Worm (Caenorhabditis elegans) whole organism, L4 larva: Measurements from ENCODE around the gene tdo-2.

Experiments
- F26F4.8 ChIP-seq: fragments of 200-800 bp; sonication (Bioruptor generic); conservative IDR thresholded peaks from 2 replicates; pipeline ENCODE4 v1.3.6; 2022; ENCODE audit warnings: missing genetic modification characterization, missing compliant biosample characterization
- R02D3.7 ChIP-seq: fragments of 150-350 bp; sonication (generic microtip); optimal IDR thresholded peaks from 3 replicates; lab custom pipeline; 2014; ENCODE audit warnings: missing biosample characterization, missing genetic modification characterization
- Y105C5A.15 ChIP-seq: fragments of 200-800 bp; sonication (Bioruptor generic); IDR thresholded peaks from 2 replicates; pipeline ENCODE4 v1.3.6; 2022; ENCODE audit warnings: missing genetic modification characterization, missing compliant biosample characterization
- Y48G9A.11 ChIP-seq: fragments of 200-800 bp; sonication (Bioruptor generic); IDR thresholded peaks from 2 replicates; pipeline ENCODE4 v1.3.6; 2022; ENCODE audit warnings: missing genetic modification reagents, missing genetic modification characterization, missing compliant biosample characterization
- Y5F2A.4 ChIP-seq: fragments of 200-800 bp; sonication (Bioruptor generic); optimal IDR thresholded peaks from 2 replicates; lab custom pipeline; 2018; ENCODE audit warnings: mild to moderate bottlenecking, missing genetic modification characterization, missing compliant biosample characterization
- ZK337.2 ChIP-seq: fragments of 200-800 bp; sonication (Bioruptor generic); IDR thresholded peaks from 2 replicates; pipeline ENCODE4 v1.3.6; 2022; ENCODE audit warnings: missing genetic modification reagents, missing genetic modification characterization, missing compliant biosample characterization
- ZK546.5 ChIP-seq, 2 experiments: sonication (generic microtip); optimal IDR thresholded peaks; 2 replicates each; lab custom pipeline; 2017; ENCODE audit warnings: missing biosample characterization in 2 of 2, missing genetic modification characterization in 2 of 2
- aly-2 ChIP-seq: sonication (generic microtip); optimal IDR thresholded peaks from 2 replicates; lab custom pipeline; 2018; ENCODE audit warnings: missing biosample characterization, missing genetic modification characterization
- ama-1 ChIP-seq: fragments of 150-350 bp; optimal IDR thresholded peaks from 2 replicates; lab custom pipeline; 2014; ENCODE audit warnings: inconsistent platforms, mixed read lengths
- arid-1 ChIP-seq: fragments of 200-800 bp; sonication (Bioruptor generic); conservative IDR thresholded peaks from 2 replicates; pipeline ENCODE4 v1.3.6; 2022; ENCODE audit warnings: missing genetic modification reagents, missing genetic modification characterization, missing compliant biosample characterization
- ceh-28 ChIP-seq: fragments of 150-350 bp; optimal IDR thresholded peaks from 2 replicates; lab custom pipeline; 2014; ENCODE audit warnings: missing biosample characterization, missing genetic modification reagents, missing genetic modification characterization
- ceh-44 ChIP-seq: fragments of 200-800 bp; sonication (Bioruptor generic); IDR thresholded peaks from 2 replicates; pipeline ENCODE4 v1.3.6; 2022; ENCODE audit warnings: missing genetic modification reagents, missing genetic modification characterization, missing compliant biosample characterization
- ceh-62 ChIP-seq: sonication (generic microtip); optimal IDR thresholded peaks from 2 replicates; lab custom pipeline; 2017; ENCODE audit warnings: missing biosample characterization, missing genetic modification characterization
- daf-12 ChIP-seq: fragments of 150-350 bp; optimal IDR thresholded peaks from 2 replicates; lab custom pipeline; 2014; ENCODE audit warnings: missing biosample characterization, missing genetic modification reagents, missing genetic modification characterization
- daf-16 ChIP-seq, 3 experiments: sonication (generic microtip); optimal IDR thresholded peaks; 2 replicates each; lab custom pipeline; 2016 to 2017; ENCODE audit warnings: missing genetic modification characterization in 3 of 3, missing genetic modification reagents in 3 of 3, mild to moderate bottlenecking in 2 of 3, missing compliant biosample characterization in 2 of 3, missing biosample characterization in 1 of 3, moderate library complexity in 1 of 3
- daf-19 ChIP-seq: fragments of 200-800 bp; sonication (Bioruptor generic); conservative IDR thresholded peaks from 2 replicates; pipeline ENCODE4 v1.3.6; 2022; ENCODE audit warnings: missing genetic modification characterization, missing compliant biosample characterization
- dmd-6 ChIP-seq: fragments of 200-800 bp; sonication (Bioruptor generic); IDR thresholded peaks from 2 replicates; pipeline ENCODE4 v1.3.6; 2022; ENCODE audit warnings: missing genetic modification reagents, missing genetic modification characterization, missing compliant biosample characterization
- dpl-1 ChIP-seq: fragments of 150-350 bp; optimal IDR thresholded peaks from 2 replicates; lab custom pipeline; 2014; ENCODE audit warnings: missing biosample characterization, missing genetic modification reagents, missing genetic modification characterization
- duxl-1 ChIP-seq: sonication (generic microtip); optimal IDR thresholded peaks from 2 replicates; lab custom pipeline; 2016; ENCODE audit warnings: mild to moderate bottlenecking, missing genetic modification characterization, moderate library complexity, missing compliant biosample characterization; ENCODE audit not compliant: poor library complexity
- dve-1 ChIP-seq: sonication (generic microtip); optimal IDR thresholded peaks from 2 replicates; lab custom pipeline; 2017; ENCODE audit warnings: antibody characterized with exemption, mild to moderate bottlenecking, missing genetic modification characterization, missing compliant biosample characterization; ENCODE audit not compliant: insufficient read depth
- egl-27 ChIP-seq: sonication (generic microtip); optimal IDR thresholded peaks from 3 replicates; lab custom pipeline; 2017; ENCODE audit warnings: missing biosample characterization, missing genetic modification reagents, missing genetic modification characterization
- hlh-11 ChIP-seq: fragments of 200-800 bp; sonication (Bioruptor generic); optimal IDR thresholded peaks from 2 replicates; lab custom pipeline; 2018; ENCODE audit warnings: mild to moderate bottlenecking, missing genetic modification characterization, missing compliant biosample characterization
- lin-1 ChIP-seq: fragments of 200-800 bp; sonication (Bioruptor generic); IDR thresholded peaks from 2 replicates; pipeline ENCODE4 v1.3.6; 2022; ENCODE audit warnings: missing genetic modification reagents, missing genetic modification characterization, missing compliant biosample characterization
- lin-38 ChIP-seq: fragments of 200-800 bp; sonication (Bioruptor generic); IDR thresholded peaks from 2 replicates; pipeline ENCODE4 v1.3.6; 2022; ENCODE audit warnings: missing genetic modification reagents, missing genetic modification characterization, missing compliant biosample characterization
- lin-39 ChIP-seq: fragments of 150-350 bp; optimal IDR thresholded peaks from 2 replicates; lab custom pipeline; 2014; ENCODE audit warnings: missing biosample characterization, missing genetic modification reagents, missing genetic modification characterization
- lir-3 ChIP-seq: sonication (generic microtip); optimal IDR thresholded peaks from 2 replicates; lab custom pipeline; 2016; ENCODE audit warnings: mild to moderate bottlenecking, missing genetic modification characterization, missing compliant biosample characterization
- mdl-1 ChIP-seq, 2 experiments: fragments of 150-350 bp in 1 of 2; sonication (generic microtip) in 1 of 2; optimal IDR thresholded peaks; 2 replicates each; lab custom pipeline; 2014 to 2017; ENCODE audit warnings: missing biosample characterization in 2 of 2, missing genetic modification characterization in 2 of 2
- mdt-29 ChIP-seq: fragments of 200-800 bp; sonication (Bioruptor generic); IDR thresholded peaks from 2 replicates; pipeline ENCODE4 v1.3.6; 2022; ENCODE audit warnings: missing genetic modification reagents, missing genetic modification characterization, missing compliant biosample characterization
- mes-2 ChIP-seq: sonication (generic microtip); optimal IDR thresholded peaks from 2 replicates; lab custom pipeline; 2016; ENCODE audit warnings: missing genotype, mild to moderate bottlenecking, missing genetic modification characterization, missing compliant biosample characterization; ENCODE audit not compliant: poor library complexity, severe bottlenecking
- mxl-3 ChIP-seq: fragments of 200-800 bp; sonication (Bioruptor generic); optimal IDR thresholded peaks from 2 replicates; lab custom pipeline; 2018; ENCODE audit warnings: mild to moderate bottlenecking, missing genetic modification characterization, missing compliant biosample characterization
- nhr-102 ChIP-seq: sonication (generic microtip); optimal IDR thresholded peaks from 2 replicates; lab custom pipeline; 2016; ENCODE audit warnings: mild to moderate bottlenecking, missing genetic modification characterization, moderate library complexity, missing compliant biosample characterization
- nhr-111 ChIP-seq: fragments of 200-800 bp; sonication (Bioruptor generic); optimal IDR thresholded peaks from 2 replicates; lab custom pipeline; 2018; ENCODE audit warnings: mild to moderate bottlenecking, missing genetic modification characterization, missing compliant biosample characterization
- nhr-42 ChIP-seq: fragments of 200-800 bp; sonication (Bioruptor generic); IDR thresholded peaks from 2 replicates; pipeline ENCODE4 v1.3.6; 2022; ENCODE audit warnings: missing genetic modification characterization, missing compliant biosample characterization
- nhr-77 ChIP-seq: fragments of 150-350 bp; optimal IDR thresholded peaks from 2 replicates; lab custom pipeline; 2014; ENCODE audit warnings: missing biosample characterization, missing genetic modification characterization
- sdz-12 ChIP-seq: fragments of 200-800 bp; sonication (Bioruptor generic); optimal IDR thresholded peaks from 2 replicates; lab custom pipeline; 2018; ENCODE audit warnings: mild to moderate bottlenecking, missing genetic modification characterization, missing compliant biosample characterization
- skn-1 ChIP-seq: fragments of 150-350 bp; optimal IDR thresholded peaks from 2 replicates; lab custom pipeline; 2014; ENCODE audit warnings: missing biosample characterization, missing genetic modification characterization
- snpc-1.2 ChIP-seq: fragments of 200-800 bp; sonication (Bioruptor generic); IDR thresholded peaks from 2 replicates; pipeline ENCODE4 v1.3.6; 2022; ENCODE audit warnings: missing genetic modification reagents, missing genetic modification characterization, missing compliant biosample characterization
- unc-62 ChIP-seq, 3 experiments: fragments of 150-350 bp in 1 of 3; sonication (generic microtip); optimal IDR thresholded peaks in 2 of 3; peaks in 1 of 3; 1 replicate in 1 of 3; 2 replicates in 2 of 3; lab custom pipeline; 2014 to 2017; ENCODE audit warnings: missing biosample characterization in 3 of 3, missing genetic modification characterization in 3 of 3, missing genetic modification reagents in 3 of 3, missing genotype in 1 of 3
- zag-1 ChIP-seq: fragments of 150-350 bp; optimal IDR thresholded peaks from 2 replicates; lab custom pipeline; 2014; ENCODE audit warnings: missing biosample characterization, missing genetic modification characterization
- zfp-2 ChIP-seq: sonication (generic microtip); optimal IDR thresholded peaks from 2 replicates; lab custom pipeline; 2016; ENCODE audit warnings: mild to moderate bottlenecking, missing genetic modification characterization, missing compliant biosample characterization
- zfp-3 ChIP-seq: fragments of 200-800 bp; sonication (Bioruptor generic); conservative IDR thresholded peaks from 2 replicates; pipeline ENCODE4 v1.3.6; 2022; ENCODE audit warnings: missing genetic modification reagents, missing genetic modification characterization, missing compliant biosample characterization
- zip-11 ChIP-seq: fragments of 200-800 bp; sonication (Bioruptor generic); IDR thresholded peaks from 2 replicates; pipeline ENCODE4 v1.3.6; 2022; ENCODE audit warnings: missing genetic modification characterization, missing compliant biosample characterization
- zip-2 ChIP-seq: fragments of 150-350 bp; optimal IDR thresholded peaks from 2 replicates; lab custom pipeline; 2014; ENCODE audit warnings: missing biosample characterization, missing genetic modification characterization
- ztf-7 ChIP-seq: fragments of 150-350 bp; optimal IDR thresholded peaks from 2 replicates; lab custom pipeline; 2014; ENCODE audit warnings: missing biosample characterization, missing genetic modification characterization

Gene tdo-2

DNA sequence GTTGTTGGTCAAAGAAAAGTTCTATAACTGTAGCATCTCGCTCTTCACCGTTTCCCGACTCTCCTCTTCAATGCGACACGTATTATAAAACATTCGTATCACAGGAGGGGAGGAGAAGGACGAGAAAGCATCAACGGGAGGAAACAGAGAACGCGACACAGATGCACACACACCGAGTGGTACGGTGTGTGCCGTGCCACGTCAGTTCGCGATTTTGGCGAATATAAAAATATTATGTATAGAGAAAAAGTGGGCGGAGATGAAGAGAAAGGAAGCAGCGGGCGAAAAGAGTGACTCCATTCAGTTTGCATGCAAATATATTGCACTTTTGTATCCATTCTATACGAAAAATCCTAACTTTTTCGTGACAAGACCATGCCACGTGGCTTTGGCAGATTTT is 5.0 kb downstream of the tdo-2 start (continued):
- TF ChIP-seq zip-2 (tag; lab: Kevin White, UChicago), result no peak
- 0 out of 2 replicates have a peak, but pooled peaks have one; percentile 15 for TF ChIP-seq arid-1 (GFP tag; lab: Robert Waterston, UW)
- no peak for TF ChIP-seq aly-2
- TF ChIP-seq F26F4.8, result no peak
- TF ChIP-seq mdl-1 (tag; optimal IDR thresholded peaks at IDR 0.05; lab: Kevin White, UChicago), result no peak
- TF ChIP-seq mxl-3 (GFP tag; lab: Kevin White, UChicago), result peak; percentile 13
- TF ChIP-seq mdt-29 (GFP tag; lab: Robert Waterston, UW), result no peak
- no peak for TF ChIP-seq nhr-77
- no peak for TF ChIP-seq ceh-44 (GFP tag; lab: Robert Waterston, UW)
- TF ChIP-seq dpl-1 (GFP tag; lab: Kevin White, UChicago), result no peak
- no peak for TF ChIP-seq R02D3.7 (tag; lab: Kevin White, UChicago)
- TF ChIP-seq ceh-62 (tag; lab: Kevin White, UChicago), result no peak
- TF ChIP-seq Y48G9A.11, result no peak
- peak in 1 of 2 experiments; percentile 62 for TF ChIP-seq unc-62 (GFP tag; optimal IDR thresholded peaks at IDR 0.05 in 1 of 2; lab: Kevin White, UChicago)
- no peak for TF ChIP-seq unc-62 (tag; optimal IDR thresholded peaks at IDR 0.05; lab: Kevin White, UChicago)
- no peak for TF ChIP-seq Y105C5A.15
- TF ChIP-seq zfp-2 (tag; lab: Kevin White, UChicago), result no peak
- TF ChIP-seq nhr-42 (GFP tag; lab: Robert Waterston, UW), result no peak
- no peak for TF ChIP-seq ZK337.2 (GFP tag; lab: Robert Waterston, UW)
- no peak for TF ChIP-seq zag-1 (tag; lab: Kevin White, UChicago)
- TF ChIP-seq nhr-111, result no peak
- TF ChIP-seq zfp-3 (GFP tag; lab: Robert Waterston, UW), result no peak
- no peak for TF ChIP-seq snpc-1.2

DNA sequence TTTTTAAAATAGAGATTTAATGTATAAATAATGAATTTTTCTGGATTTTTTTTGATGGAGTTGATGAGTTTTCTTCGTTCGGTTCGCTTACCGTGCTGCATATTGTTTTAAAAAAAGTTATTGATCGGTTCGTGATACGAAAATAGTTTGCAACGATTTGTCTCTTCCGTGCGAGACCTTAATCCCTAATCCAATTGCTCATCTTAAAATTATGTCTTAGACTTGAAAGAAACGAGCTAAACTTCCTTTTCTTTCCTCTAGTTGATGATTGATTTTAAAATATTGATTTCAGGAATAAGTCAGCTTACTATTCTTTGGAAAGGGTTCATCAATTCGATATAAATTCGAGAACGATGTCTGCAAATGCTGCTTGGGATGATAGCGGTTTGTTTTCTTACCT is 11.3 kb downstream of the tdo-2 start, which contains the start of gene C28H8.3:
Gene C28H8.3 (plus strand): TSS at position 293 of the 400 bp plus-strand sequence.
- TF ChIP-seq daf-16 (GFP tag; optimal IDR thresholded peaks at IDR 0.05; lab: Kevin White, UChicago), result peak in 1 of 2 experiments; percentile 3
- peak; percentile 3 for TF ChIP-seq daf-16 (tag; optimal IDR thresholded peaks at IDR 0.05; lab: Kevin White, UChicago)
- TF ChIP-seq lin-38 (GFP tag; lab: Robert Waterston, UW), result peak; percentile 53
- no peak for TF ChIP-seq ceh-62 (tag; lab: Kevin White, UChicago)
- TF ChIP-seq, all 104 proteins: peak for 2

DNA sequence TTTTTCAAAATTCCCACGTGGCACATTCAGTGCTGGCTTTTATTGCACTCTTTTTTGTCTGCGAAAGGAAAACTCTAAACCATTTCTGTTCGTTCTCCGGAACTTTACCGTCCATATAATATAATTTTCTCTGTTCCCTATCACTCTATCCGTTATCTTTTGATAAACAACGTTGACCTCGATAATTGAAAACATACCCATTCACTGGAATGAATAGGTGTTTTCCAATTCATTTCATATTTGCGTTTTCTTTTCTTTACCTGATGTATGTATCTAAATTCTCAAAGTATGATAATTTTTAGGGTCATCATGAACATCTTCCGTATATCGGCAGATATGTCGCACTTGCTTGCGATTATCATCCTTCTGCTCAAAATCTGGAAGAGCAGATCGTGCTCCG is 13.0 kb downstream of the tdo-2 start, which contains the start of gene erd-2.2:
Gene erd-2.2 (plus strand): TSS at position 301 of the 400 bp plus-strand sequence.
- TF ChIP-seq skn-1 (tag; lab: Kevin White, UChicago) (no peak), sdz-12 (GFP tag; lab: Kevin White, UChicago) (no peak), nhr-77 (no peak), Y5F2A.4 (GFP tag; lab: Kevin White, UChicago) (no peak), daf-19 (GFP tag; lab: Robert Waterston, UW) (no peak), daf-16 (GFP tag; optimal IDR thresholded peaks at IDR 0.05; lab: Kevin White, UChicago) (no peak), daf-16 (tag; optimal IDR thresholded peaks at IDR 0.05; lab: Kevin White, UChicago) (peak; percentile 62), aly-2 (no peak)

DNA sequence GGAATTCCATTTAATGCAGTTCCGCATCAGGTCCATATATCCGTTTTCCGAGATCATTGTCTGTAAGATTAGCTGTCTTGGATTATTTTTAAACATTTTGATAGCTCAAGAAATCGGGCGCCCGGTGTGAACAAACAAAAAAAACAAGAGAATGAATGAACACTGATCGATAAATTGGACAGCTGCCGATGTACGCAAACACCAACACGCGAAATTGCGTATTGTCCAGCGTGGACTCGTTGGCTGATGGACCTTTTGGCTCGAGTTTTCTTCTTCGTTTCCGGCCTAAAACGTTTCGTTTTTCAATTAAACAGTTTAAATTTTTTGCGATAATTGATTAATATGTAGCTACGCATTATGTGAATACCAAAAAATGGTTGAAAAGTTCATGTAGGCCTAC is 13.7 kb downstream of the tdo-2 start, which contains the start of gene dpff-1:
Gene dpff-1 (minus strand): TSS at position 288 of the 400 bp plus-strand sequence.
- TF ChIP-seq hlh-11, result peak; percentile 12
- no peak for TF ChIP-seq Y48G9A.11
- 0 out of 2 replicates have a peak, but pooled peaks have one; percentile 7 for TF ChIP-seq dmd-6 (GFP tag; lab: Robert Waterston, UW)
- TF ChIP-seq lin-38 (GFP tag; lab: Robert Waterston, UW), result no peak
- no peak for TF ChIP-seq duxl-1 (tag; lab: Kevin White, UChicago)
- no peak for TF ChIP-seq zip-11 (GFP tag; lab: Robert Waterston, UW)
- TF ChIP-seq ama-1 (lab: Kevin White, UChicago), result no peak
- no peak for TF ChIP-seq lir-3 (tag; lab: Kevin White, UChicago)
- no peak for TF ChIP-seq lin-39 (tag; lab: Kevin White, UChicago)
- no peak for TF ChIP-seq ceh-28
- TF ChIP-seq nhr-102 (tag; lab: Kevin White, UChicago), result no peak
- TF ChIP-seq lin-1 (GFP tag; lab: Robert Waterston, UW), result no peak
- no peak for TF ChIP-seq zag-1 (tag; lab: Kevin White, UChicago)
- no peak for TF ChIP-seq ZK546.5 (tag; optimal IDR thresholded peaks at IDR 0.05; lab: Kevin White, UChicago)
- TF ChIP-seq ztf-7, result no peak
- TF ChIP-seq sdz-12 (GFP tag; lab: Kevin White, UChicago), result no peak
- no peak for TF ChIP-seq zip-2 (tag; lab: Kevin White, UChicago)
- no peak for TF ChIP-seq daf-12 (tag; lab: Kevin White, UChicago)
- no peak for TF ChIP-seq egl-27
- TF ChIP-seq nhr-111, result no peak
- TF ChIP-seq dve-1 (tag; lab: Kevin White, UChicago), result peak; percentile 30
- no peak for TF ChIP-seq nhr-77
- peak; percentile 64 for TF ChIP-seq mes-2 (tag; lab: Kevin White, UChicago)
